Worm (Caenorhabditis elegans): ENCODE measurements around the gene F28H7.7.

Gene F28H7.7

ce11 chrV:10719019-10719832, 34.7 kb downstream of the F28H7.7 start:
- TF ChIP-seq T22C8.4 (GFP tag; IDR thresholded peaks at IDR 0.05) (no peak), med-1 (GFP tag; optimal IDR thresholded peaks at IDR 0.05; ENCODE audit: insufficient read depth) (no peak), ztf-23 (GFP tag; IDR thresholded peaks at IDR 0.05) (no peak), cog-1 (tag; optimal IDR thresholded peaks at IDR 0.05) (no peak), flt-1 (GFP tag; IDR thresholded peaks at IDR 0.05) (no peak), ref-1 (GFP tag; conservative IDR thresholded peaks at IDR 0.05) (no peak), klf-2 (GFP tag; conservative IDR thresholded peaks at IDR 0.05) (no peak), tab-1 (GFP tag; IDR thresholded peaks at IDR 0.05) (no peak), ztf-29 (GFP tag; IDR thresholded peaks at IDR 0.05) (no peak)

- no peak for TF ChIP-seq flt-1 (GFP tag; IDR thresholded peaks at IDR 0.05)
- no peak for TF ChIP-seq ztf-23 (GFP tag; IDR thresholded peaks at IDR 0.05)
- no peak for TF ChIP-seq med-1 (GFP tag; optimal IDR thresholded peaks at IDR 0.05; ENCODE audit: insufficient read depth)
- no peak for TF ChIP-seq ref-1 (GFP tag; conservative IDR thresholded peaks at IDR 0.05)
- TF ChIP-seq cog-1 (tag; optimal IDR thresholded peaks at IDR 0.05): no peak
- TF ChIP-seq klf-2 (GFP tag; conservative IDR thresholded peaks at IDR 0.05): no peak
- no peak for TF ChIP-seq ztf-29 (GFP tag; IDR thresholded peaks at IDR 0.05)
- TF ChIP-seq tab-1 (GFP tag; IDR thresholded peaks at IDR 0.05): no peak
- no peak for TF ChIP-seq T22C8.4 (GFP tag; IDR thresholded peaks at IDR 0.05)
Measured at ce11 chrV:10718037-10718436, 35.9 kb downstream of the F28H7.7 start.

ce11 chrV:10716865-10717713, 36.9 kb downstream of the F28H7.7 start:
- peak; percentile 33; the same call in 1 of the 2 replicates for TF ChIP-seq tab-1 (GFP tag; IDR thresholded peaks at IDR 0.05)
- no peak for TF ChIP-seq T22C8.4 (GFP tag; IDR thresholded peaks at IDR 0.05)
- TF ChIP-seq ref-1 (GFP tag; conservative IDR thresholded peaks at IDR 0.05): no peak
- TF ChIP-seq med-1 (GFP tag; optimal IDR thresholded peaks at IDR 0.05; ENCODE audit: insufficient read depth): no peak
- TF ChIP-seq flt-1 (GFP tag; IDR thresholded peaks at IDR 0.05): peak; percentile 75
- TF ChIP-seq ztf-29 (GFP tag; IDR thresholded peaks at IDR 0.05): peak; percentile 67
- no peak for TF ChIP-seq ztf-23 (GFP tag; IDR thresholded peaks at IDR 0.05)
- 0 out of 2 replicates have a peak, but pooled peaks have one; percentile 20 for TF ChIP-seq klf-2 (GFP tag; conservative IDR thresholded peaks at IDR 0.05)
- TF ChIP-seq cog-1 (tag; optimal IDR thresholded peaks at IDR 0.05): peak; percentile 58

- TF ChIP-seq T22C8.4 (GFP tag; IDR thresholded peaks at IDR 0.05): no peak
- peak; percentile 30; the same call in 1 of the 2 replicates for TF ChIP-seq ztf-29 (GFP tag; IDR thresholded peaks at IDR 0.05)
- no peak; the same call in 1 of the 2 replicates for TF ChIP-seq ref-1 (GFP tag; conservative IDR thresholded peaks at IDR 0.05)
- 0 out of 2 replicates have a peak, but pooled peaks have one; percentile 48 for TF ChIP-seq tab-1 (GFP tag; IDR thresholded peaks at IDR 0.05)
- no peak for TF ChIP-seq med-1 (GFP tag; optimal IDR thresholded peaks at IDR 0.05; ENCODE audit: insufficient read depth)
- peak; percentile 48; the same call in 1 of the 2 replicates for TF ChIP-seq klf-2 (GFP tag; conservative IDR thresholded peaks at IDR 0.05)
- TF ChIP-seq ztf-23 (GFP tag; IDR thresholded peaks at IDR 0.05): peak; percentile 80
- TF ChIP-seq cog-1 (tag; optimal IDR thresholded peaks at IDR 0.05): peak; percentile 68
- peak; percentile 83; the same call in 1 of the 2 replicates for TF ChIP-seq flt-1 (GFP tag; IDR thresholded peaks at IDR 0.05)
Measured at ce11 chrV:10715158-10716152, 38.5 kb downstream of the F28H7.7 start.

ce11 chrV:10714630-10715029, 39.3 kb downstream of the F28H7.7 start:
- no peak for TF ChIP-seq ztf-23 (GFP tag; IDR thresholded peaks at IDR 0.05)
- TF ChIP-seq ref-1 (GFP tag; conservative IDR thresholded peaks at IDR 0.05): no peak
- TF ChIP-seq flt-1 (GFP tag; IDR thresholded peaks at IDR 0.05): no peak

ce11 chrV:10713704-10714239, 40.2 kb downstream of the F28H7.7 start:
- TF ChIP-seq med-1 (GFP tag; optimal IDR thresholded peaks at IDR 0.05; ENCODE audit: insufficient read depth): no peak
- no peak for TF ChIP-seq cog-1 (tag; optimal IDR thresholded peaks at IDR 0.05)
- TF ChIP-seq ztf-29 (GFP tag; IDR thresholded peaks at IDR 0.05): no peak
- TF ChIP-seq tab-1 (GFP tag; IDR thresholded peaks at IDR 0.05): no peak
- no peak for TF ChIP-seq ztf-23 (GFP tag; IDR thresholded peaks at IDR 0.05)
- no peak for TF ChIP-seq T22C8.4 (GFP tag; IDR thresholded peaks at IDR 0.05)
- TF ChIP-seq ref-1 (GFP tag; conservative IDR thresholded peaks at IDR 0.05): no peak
- TF ChIP-seq klf-2 (GFP tag; conservative IDR thresholded peaks at IDR 0.05): no peak
- TF ChIP-seq flt-1 (GFP tag; IDR thresholded peaks at IDR 0.05): no peak

- TF ChIP-seq ztf-23 (GFP tag; IDR thresholded peaks at IDR 0.05) (no peak), cog-1 (tag; optimal IDR thresholded peaks at IDR 0.05) (no peak), tab-1 (GFP tag; IDR thresholded peaks at IDR 0.05) (no peak), flt-1 (GFP tag; IDR thresholded peaks at IDR 0.05) (no peak), klf-2 (GFP tag; conservative IDR thresholded peaks at IDR 0.05) (no peak), med-1 (GFP tag; optimal IDR thresholded peaks at IDR 0.05; ENCODE audit: insufficient read depth) (no peak), ztf-29 (GFP tag; IDR thresholded peaks at IDR 0.05) (no peak), T22C8.4 (GFP tag; IDR thresholded peaks at IDR 0.05) (no peak), ref-1 (GFP tag; conservative IDR thresholded peaks at IDR 0.05) (no peak)
Measured at ce11 chrV:10712608-10712900, 41.4 kb downstream of the F28H7.7 start.
